Worm (Caenorhabditis elegans): ENCODE measurements around the gene hpl-1.

Gene hpl-1

DNA sequence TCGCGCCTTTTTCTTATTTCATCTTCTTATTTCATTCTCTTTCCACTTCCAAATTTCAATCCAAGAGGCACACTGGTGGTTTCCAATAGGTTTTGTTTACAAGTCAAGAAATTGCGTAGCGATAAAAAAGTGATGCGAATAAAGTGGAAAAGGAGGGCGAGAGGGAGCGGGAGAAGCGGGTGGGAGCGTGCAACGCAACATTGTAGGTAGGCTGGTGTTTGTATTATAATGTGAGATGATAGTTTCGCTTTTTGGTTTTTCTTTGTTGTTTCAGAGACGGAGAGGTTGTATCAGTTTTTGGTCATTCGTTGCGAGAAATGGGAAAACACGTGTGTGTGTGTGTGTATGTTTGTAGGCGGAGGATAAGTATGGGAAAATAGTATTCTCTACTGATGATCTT is 5.0 kb downstream of the hpl-1 start (continued):
- TF ChIP-seq unc-39 (tag; optimal IDR thresholded peaks at IDR 0.05) (no peak), snpc-4 (tag; optimal IDR thresholded peaks at IDR 0.05) (peak; percentile 5), nhr-12 (tag; optimal IDR thresholded peaks at IDR 0.05) (no peak)

DNA sequence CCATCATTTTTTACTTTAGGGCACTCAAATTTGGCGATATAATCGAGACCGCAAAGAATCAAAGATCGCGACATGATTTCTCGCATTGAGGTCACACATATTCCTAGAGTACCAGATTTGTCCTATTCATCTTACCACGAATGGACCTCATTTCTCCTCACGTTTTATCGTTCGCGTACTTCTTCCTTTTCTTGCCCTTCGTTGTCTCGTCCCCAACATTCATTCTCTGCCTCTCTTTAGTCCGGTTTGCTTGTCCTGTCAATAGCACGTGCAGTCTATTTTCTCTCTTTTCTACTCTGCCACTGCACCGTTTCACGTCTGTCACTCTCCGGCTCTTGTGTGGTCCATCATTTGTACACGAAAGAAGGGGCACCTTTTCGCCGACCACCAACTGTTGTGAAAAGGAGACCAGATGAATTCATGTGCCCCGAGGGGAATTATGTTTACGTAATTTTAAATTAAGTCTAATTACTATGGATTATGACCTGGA is 6.2 kb downstream of the hpl-1 start:
- TF ChIP-seq snpc-4 (tag; optimal IDR thresholded peaks at IDR 0.05) (peak; percentile 53), nhr-76 (tag; optimal IDR thresholded peaks at IDR 0.05) (no peak), nfya-1 (tag; optimal IDR thresholded peaks at IDR 0.05; ENCODE audit: insufficient read depth) (peak; percentile 71), nhr-11 (tag; optimal IDR thresholded peaks at IDR 0.05) (no peak), nhr-12 (tag; optimal IDR thresholded peaks at IDR 0.05) (no peak), lsy-12 (tag; optimal IDR thresholded peaks at IDR 0.05) (peak; percentile 25), nhr-43 (tag; optimal IDR thresholded peaks at IDR 0.05; ENCODE audit: poor library complexity, severe bottlenecking) (peak; percentile 44), nhr-28 (tag; optimal IDR thresholded peaks at IDR 0.05) (no peak), tbx-2 (tag; optimal IDR thresholded peaks at IDR 0.05) (peak; percentile 42), ZK546.5 (tag; optimal IDR thresholded peaks at IDR 0.05) (no peak), mdl-1 (tag; optimal IDR thresholded peaks at IDR 0.05) (peak; percentile 87), mml-1 (tag; optimal IDR thresholded peaks at IDR 0.05) (no peak), pha-4 (tag; optimal IDR thresholded peaks at IDR 0.05) (peak; percentile 89), ceh-82 (tag; optimal IDR thresholded peaks at IDR 0.05) (no peak), daf-12 (tag; optimal IDR thresholded peaks at IDR 0.05) (no peak), ceh-28 (tag; optimal IDR thresholded peaks at IDR 0.05) (no peak), fkh-2 (tag; optimal IDR thresholded peaks at IDR 0.05) (no peak), fos-1 (tag; optimal IDR thresholded peaks at IDR 0.05) (no peak), fkh-10 (GFP tag; optimal IDR thresholded peaks at IDR 0.05) (no peak), aly-2 (tag; optimal IDR thresholded peaks at IDR 0.05) (no peak), unc-62 (GFP tag; optimal IDR thresholded peaks at IDR 0.05) (no peak), lin-39 (tag; optimal IDR thresholded peaks at IDR 0.05) (peak; percentile 77), unc-39 (tag; optimal IDR thresholded peaks at IDR 0.05) (no peak), egl-27 (tag; optimal IDR thresholded peaks at IDR 0.05) (peak; percentile 19), nhr-25 (tag; optimal IDR thresholded peaks at IDR 0.05) (peak; percentile 88), jun-1 (tag; optimal IDR thresholded peaks at IDR 0.05) (peak; percentile 12), ceh-9 (tag; optimal IDR thresholded peaks at IDR 0.05) (no peak), R02D3.7 (tag; optimal IDR thresholded peaks at IDR 0.05) (no peak), hmg-11 (tag; optimal IDR thresholded peaks at IDR 0.05) (peak; percentile 55), lin-15B (tag; optimal IDR thresholded peaks at IDR 0.05) (no peak), elt-3 (tag; optimal IDR thresholded peaks at IDR 0.05) (no peak), skn-1 (tag; optimal IDR thresholded peaks at IDR 0.05) (no peak), ztf-4 (tag; optimal IDR thresholded peaks at IDR 0.05) (peak; percentile 10), sea-2 (GFP tag; optimal IDR thresholded peaks at IDR 0.05) (no peak), elt-1 (tag; optimal IDR thresholded peaks at IDR 0.05) (peak; percentile 82), nhr-237 (tag; optimal IDR thresholded peaks at IDR 0.05) (no peak), elt-2 (tag; optimal IDR thresholded peaks at IDR 0.05) (peak; percentile 41), pqm-1 (tag; optimal IDR thresholded peaks at IDR 0.05) (peak; percentile 0), nhr-77 (tag; optimal IDR thresholded peaks at IDR 0.05) (no peak), egl-5 (tag; optimal IDR thresholded peaks at IDR 0.05) (peak; percentile 44), nhr-67 (tag; optimal IDR thresholded peaks at IDR 0.05) (no peak), ztf-11 (tag; optimal IDR thresholded peaks at IDR 0.05) (no peak), eor-1 (tag; optimal IDR thresholded peaks at IDR 0.05) (no peak), zag-1 (tag; optimal IDR thresholded peaks at IDR 0.05) (no peak), nhr-23 (tag; optimal IDR thresholded peaks at IDR 0.05) (peak; percentile 71), ama-1 (optimal IDR thresholded peaks at IDR 0.05) (peak; percentile 54), ceh-16 (tag; optimal IDR thresholded peaks at IDR 0.05) (no peak)
